Fruit fly (Drosophila melanogaster) whole organism, embryonic: ENCODE measurements around the gene MED14.

ENCODE experiments used
- Atf6 ChIP-seq: fragments of 200-800 bp; sonication (Bioruptor generic); IDR thresholded peaks from 2 replicates; pipeline ENCODE4 v1.3.6; 2022; ENCODE audit warnings: missing biosample characterization, missing genetic modification characterization
- BEAF-32 ChIP-seq: fragments of 200-800 bp; sonication (Bioruptor generic); optimal IDR thresholded peaks from 3 replicates; lab custom pipeline; 2017; ENCODE audit warnings: missing biosample characterization, missing genetic modification characterization, mild to moderate bottlenecking, moderate library complexity, missing genetic modification reagents
- CG1024 ChIP-seq: fragments of 200-800 bp; sonication (Bioruptor generic); IDR thresholded peaks from 2 replicates; pipeline ENCODE4 v1.3.6; 2022; ENCODE audit warnings: missing biosample characterization, missing genetic modification characterization
- CG11560 ChIP-seq: fragments of 200-800 bp; sonication (Bioruptor generic); IDR thresholded peaks from 3 replicates; pipeline ENCODE4 v1.3.6; 2022; ENCODE audit warnings: missing biosample characterization, missing genetic modification characterization
- CG12942 ChIP-seq: fragments of 200-800 bp; sonication (Bioruptor generic); optimal IDR thresholded peaks from 3 replicates; lab custom pipeline; 2016; ENCODE audit warnings: missing biosample characterization, missing genetic modification characterization
- CG13894 ChIP-seq: fragments of 200-800 bp; sonication (Bioruptor generic); optimal IDR thresholded peaks from 3 replicates; lab custom pipeline; 2018; ENCODE audit warnings: missing biosample characterization, mild to moderate bottlenecking, missing genetic modification characterization, moderate library complexity
- CG14710 ChIP-seq: fragments of 200-800 bp; sonication (Bioruptor generic); optimal IDR thresholded peaks from 3 replicates; lab custom pipeline; 2019; ENCODE audit warnings: missing biosample characterization, mild to moderate bottlenecking, missing genetic modification characterization, moderate library complexity
- CG15479 ChIP-seq: fragments of 200-800 bp; sonication (Bioruptor generic); optimal IDR thresholded peaks from 3 replicates; lab custom pipeline; 2019; ENCODE audit warnings: missing biosample characterization, mild to moderate bottlenecking, missing genetic modification characterization, moderate library complexity
- CG17568 ChIP-seq: fragments of 200-800 bp; sonication (Bioruptor generic); optimal IDR thresholded peaks from 2 replicates; lab custom pipeline; 2018; ENCODE audit warnings: missing biosample characterization, mild to moderate bottlenecking, missing genetic modification characterization, moderate library complexity
- CG17829 ChIP-seq: fragments of 200-800 bp; optimal IDR thresholded peaks from 2 replicates; lab custom pipeline; 2019; ENCODE audit warnings: missing biosample characterization, mild to moderate bottlenecking, missing genetic modification characterization, moderate library complexity
- CG18011 ChIP-seq: fragments of 200-800 bp; sonication (Bioruptor generic); optimal IDR thresholded peaks from 2 replicates; lab custom pipeline; 2017; ENCODE audit warnings: missing biosample characterization, missing genetic modification characterization, mild to moderate bottlenecking, moderate library complexity, missing genotype
- CG18262 ChIP-seq: fragments of 200-800 bp; optimal IDR thresholded peaks from 3 replicates; lab custom pipeline; 2019; ENCODE audit warnings: missing biosample characterization, mild to moderate bottlenecking, missing genetic modification characterization, moderate library complexity
- CG30020 ChIP-seq: fragments of 200-800 bp; optimal IDR thresholded peaks from 2 replicates; lab custom pipeline; 2019; ENCODE audit warnings: missing biosample characterization, mild to moderate bottlenecking, missing genetic modification characterization, moderate library complexity
- CG4282 ChIP-seq: fragments of 200-800 bp; sonication (Bioruptor generic); optimal IDR thresholded peaks from 2 replicates; lab custom pipeline; 2016; ENCODE audit warnings: missing biosample characterization, missing genetic modification characterization
- CG7786 ChIP-seq: fragments of 200-800 bp; sonication (Bioruptor generic); optimal IDR thresholded peaks from 2 replicates; lab custom pipeline; 2016; ENCODE audit warnings: missing biosample characterization, missing genetic modification characterization
- CG7987 ChIP-seq: fragments of 200-800 bp; sonication (Bioruptor generic); optimal IDR thresholded peaks from 2 replicates; lab custom pipeline; 2018; ENCODE audit warnings: missing biosample characterization, mild to moderate bottlenecking, missing genetic modification characterization, moderate library complexity
- CG8281 ChIP-seq: fragments of 200-800 bp; sonication (Bioruptor generic); optimal IDR thresholded peaks from 2 replicates; lab custom pipeline; 2018; ENCODE audit warnings: missing biosample characterization, mild to moderate bottlenecking, missing genetic modification characterization, moderate library complexity
- CG8388 ChIP-seq: fragments of 200-800 bp; sonication (Bioruptor generic); optimal IDR thresholded peaks from 2 replicates; lab custom pipeline; 2019; ENCODE audit warnings: missing biosample characterization, mild to moderate bottlenecking, missing genetic modification characterization, moderate library complexity
- Dip3 ChIP-seq: fragments of 200-800 bp; sonication (Bioruptor generic); optimal IDR thresholded peaks from 3 replicates; lab custom pipeline; 2016; ENCODE audit warnings: missing biosample characterization, missing genetic modification characterization
- Dp ChIP-seq: fragments of 200-800 bp; sonication (Bioruptor generic); optimal IDR thresholded peaks from 2 replicates; lab custom pipeline; 2018; ENCODE audit warnings: missing biosample characterization, mild to moderate bottlenecking, missing genetic modification characterization, moderate library complexity
- Dref ChIP-seq: fragments of 200-800 bp; sonication (Bioruptor generic); IDR thresholded peaks from 2 replicates; pipeline ENCODE4 v1.3.6; 2022; ENCODE audit warnings: missing biosample characterization, missing genetic modification characterization
- NC2α ChIP-seq: fragments of 200-800 bp; sonication (Bioruptor generic); optimal IDR thresholded peaks from 2 replicates; lab custom pipeline; 2016; ENCODE audit warnings: missing biosample characterization, missing genetic modification characterization
- Nf-YB ChIP-seq: fragments of 200-800 bp; sonication (Bioruptor generic); optimal IDR thresholded peaks from 3 replicates; lab custom pipeline; 2019; ENCODE audit warnings: missing biosample characterization, mild to moderate bottlenecking, missing genetic modification characterization, moderate library complexity
- Rfx ChIP-seq: fragments of 200-800 bp; sonication (Bioruptor generic); IDR thresholded peaks from 2 replicates; pipeline ENCODE4 v1.3.6; 2022; ENCODE audit warnings: missing biosample characterization, missing genetic modification characterization
- ac ChIP-seq: fragments of 200-800 bp; sonication (Bioruptor generic); optimal IDR thresholded peaks from 3 replicates; lab custom pipeline; 2017; ENCODE audit warnings: missing biosample characterization, mild to moderate bottlenecking, missing genetic modification characterization
- ato ChIP-seq: fragments of 200-800 bp; sonication (Bioruptor generic); IDR thresholded peaks from 2 replicates; pipeline ENCODE4 v1.3.6; 2022; ENCODE audit warnings: missing biosample characterization, missing genetic modification characterization; ENCODE audit not compliant: partially characterized antibody
- bigmax ChIP-seq: fragments of 200-800 bp; sonication (Bioruptor generic); optimal IDR thresholded peaks from 2 replicates; lab custom pipeline; 2018; ENCODE audit warnings: missing biosample characterization, mild to moderate bottlenecking, missing genetic modification characterization
- bsh ChIP-seq, 2 experiments: fragments of 200-800 bp; sonication (Bioruptor generic); optimal IDR thresholded peaks; 2 replicates each; lab custom pipeline; 2017 to 2018; ENCODE audit warnings: mild to moderate bottlenecking in 2 of 2, missing biosample characterization in 2 of 2, missing genetic modification characterization in 2 of 2, moderate library complexity in 1 of 2
- en ChIP-seq: fragments of 200-800 bp; sonication (Bioruptor generic); optimal IDR thresholded peaks from 2 replicates; lab custom pipeline; 2016; ENCODE audit warnings: missing biosample characterization, missing genetic modification characterization
- ftz-f1 ChIP-seq: fragments of 200-800 bp; sonication (Bioruptor generic); optimal IDR thresholded peaks from 2 replicates; lab custom pipeline; 2016; ENCODE audit warnings: missing biosample characterization, missing genetic modification characterization
- gcm ChIP-seq: fragments of 200-800 bp; sonication (Bioruptor generic); optimal IDR thresholded peaks from 2 replicates; lab custom pipeline; 2019; ENCODE audit warnings: missing biosample characterization, mild to moderate bottlenecking, missing genetic modification characterization, moderate library complexity
- grn ChIP-seq: fragments of 200-800 bp; sonication (Bioruptor generic); optimal IDR thresholded peaks from 3 replicates; lab custom pipeline; 2017; ENCODE audit warnings: missing biosample characterization, missing genetic modification characterization
- gsb-n ChIP-seq: fragments of 200-800 bp; sonication (Bioruptor generic); optimal IDR thresholded peaks from 3 replicates; lab custom pipeline; 2018; ENCODE audit warnings: missing biosample characterization, mild to moderate bottlenecking, missing genetic modification characterization
- hbn ChIP-seq: fragments of 200-800 bp; sonication (Bioruptor generic); IDR thresholded peaks from 2 replicates; pipeline ENCODE4 v1.3.6; 2022; ENCODE audit warnings: missing biosample characterization, missing genetic modification characterization; ENCODE audit not compliant: partially characterized antibody
- jigr1 ChIP-seq: fragments of 200-800 bp; sonication (Bioruptor generic); IDR thresholded peaks from 3 replicates; pipeline ENCODE4 v1.3.6; 2022; ENCODE audit warnings: missing biosample characterization, missing genetic modification characterization
- jumu ChIP-seq: fragments of 200-800 bp; sonication (Bioruptor generic); optimal IDR thresholded peaks from 3 replicates; lab custom pipeline; 2016; ENCODE audit warnings: missing biosample characterization, missing genetic modification characterization
- mam ChIP-seq: fragments of 200-800 bp; sonication (Bioruptor generic); optimal IDR thresholded peaks from 3 replicates; lab custom pipeline; 2016; ENCODE audit warnings: missing biosample characterization, missing genetic modification characterization
- nerfin-1 ChIP-seq: fragments of 200-800 bp; sonication (Bioruptor generic); optimal IDR thresholded peaks from 3 replicates; lab custom pipeline; 2019; ENCODE audit warnings: missing biosample characterization, mild to moderate bottlenecking, missing genetic modification characterization, moderate library complexity
- nerfin-2 ChIP-seq: fragments of 200-800 bp; sonication (Bioruptor generic); IDR thresholded peaks from 2 replicates; pipeline ENCODE4 v1.3.6; 2022; ENCODE audit warnings: missing biosample characterization, missing genetic modification characterization; ENCODE audit not compliant: partially characterized antibody
- odd ChIP-seq: fragments of 200-800 bp; sonication (Bioruptor generic); optimal IDR thresholded peaks from 2 replicates; lab custom pipeline; 2017; ENCODE audit warnings: missing biosample characterization, mild to moderate bottlenecking, missing genetic modification characterization
- onecut ChIP-seq: fragments of 200-800 bp; sonication (Bioruptor generic); IDR thresholded peaks from 2 replicates; pipeline ENCODE4 v1.3.6; 2022; ENCODE audit warnings: missing biosample characterization, missing genetic modification characterization
- peb ChIP-seq: fragments of 200-800 bp; sonication (Bioruptor generic); IDR thresholded peaks from 2 replicates; pipeline ENCODE4 v1.3.6; 2022; ENCODE audit warnings: missing biosample characterization, missing genetic modification characterization
- pfk ChIP-seq: fragments of 200-800 bp; sonication (Bioruptor generic); optimal IDR thresholded peaks from 2 replicates; lab custom pipeline; 2018; ENCODE audit warnings: missing biosample characterization, mild to moderate bottlenecking, missing genetic modification characterization, moderate library complexity
- pum ChIP-seq: fragments of 200-800 bp; sonication (Bioruptor generic); optimal IDR thresholded peaks from 2 replicates; lab custom pipeline; 2016; ENCODE audit warnings: missing biosample characterization, missing genetic modification characterization
- slou ChIP-seq: fragments of 200-800 bp; sonication (Bioruptor generic); optimal IDR thresholded peaks from 3 replicates; lab custom pipeline; 2016; ENCODE audit warnings: missing biosample characterization, missing genetic modification characterization
- stc ChIP-seq: fragments of 200-800 bp; sonication (Bioruptor generic); IDR thresholded peaks from 2 replicates; pipeline ENCODE4 v1.3.6; 2022; ENCODE audit warnings: missing biosample characterization, missing genetic modification characterization
- sug ChIP-seq: fragments of 200-800 bp; optimal IDR thresholded peaks from 2 replicates; lab custom pipeline; 2019; ENCODE audit warnings: missing biosample characterization, mild to moderate bottlenecking, missing genetic modification characterization, moderate library complexity

MED14 gene

dm6 chr3L:589290-590281, 3.5 kb upstream of the MED14 start (continued):
- TF ChIP-seq jigr1 (GFP tag; lab: Robert Waterston, UW), result peak; percentile 63; the same call in 1 of the 3 replicates
- TF ChIP-seq CG14710, result peak; percentile 78
- TF ChIP-seq hbn (GFP tag; lab: Robert Waterston, UW), result no peak
- TF ChIP-seq pum (GFP tag; lab: Kevin White, UChicago), result peak; percentile 91
- peak; percentile 52 for TF ChIP-seq CG30020 (tag; lab: Kevin White, UChicago)
- TF ChIP-seq Dip3 (GFP tag; lab: Kevin White, UChicago), result peak; percentile 89
- TF ChIP-seq NC2α, result peak; percentile 90
- TF ChIP-seq CG12942 (GFP tag; lab: Kevin White, UChicago), result peak; percentile 74
- TF ChIP-seq CG18262, result peak; percentile 87
- TF ChIP-seq nerfin-1 (tag; lab: Kevin White, UChicago), result peak; percentile 78
- TF ChIP-seq gcm (GFP tag; lab: Kevin White, UChicago), result peak; percentile 89
- TF ChIP-seq CG17568 (GFP tag; lab: Kevin White, UChicago), result no peak
- peak; percentile 74 for TF ChIP-seq CG13894 (tag; lab: Kevin White, UChicago)
- TF ChIP-seq odd (GFP tag; lab: Kevin White, UChicago), result no peak
- peak; percentile 85 for TF ChIP-seq CG8388 (GFP tag; lab: Kevin White, UChicago)
- TF ChIP-seq CG4282 (GFP tag; lab: Kevin White, UChicago), result peak; percentile 87
- TF ChIP-seq CG18011 (GFP tag; lab: Kevin White, UChicago), result peak; percentile 41
- no peak for TF ChIP-seq Dp (GFP tag; lab: Kevin White, UChicago)
- peak; percentile 81 for TF ChIP-seq peb (GFP tag; lab: Robert Waterston, UW)
- TF ChIP-seq ftz-f1 (GFP tag; lab: Kevin White, UChicago), result peak; percentile 55
- peak; percentile 91 for TF ChIP-seq mam
- TF ChIP-seq nerfin-2, result no peak
- TF ChIP-seq CG7786 (GFP tag; lab: Kevin White, UChicago), result peak; percentile 94
- peak; percentile 96 for TF ChIP-seq Rfx (GFP tag; lab: Robert Waterston, UW)
- no peak for TF ChIP-seq CG15479
- peak; percentile 88 for TF ChIP-seq onecut
- TF ChIP-seq CG1024 (GFP tag; lab: Robert Waterston, UW), result peak; percentile 89
- TF ChIP-seq bsh (GFP tag; optimal IDR thresholded peaks at IDR 0.05; lab: Kevin White, UChicago), result peak; percentile 68 to 92
- TF ChIP-seq Dref (GFP tag; lab: Robert Waterston, UW), result peak; percentile 38; the same call in 1 of the 2 replicates
- peak; percentile 87 for TF ChIP-seq en (GFP tag; lab: Kevin White, UChicago)
- peak; percentile 86 for TF ChIP-seq sug (tag; lab: Kevin White, UChicago)
- peak; percentile 93 for TF ChIP-seq CG17829 (tag; lab: Kevin White, UChicago)
- TF ChIP-seq ato (GFP tag; lab: Robert Waterston, UW), result no peak
- TF ChIP-seq bigmax (GFP tag; lab: Kevin White, UChicago), result no peak
- peak; percentile 63 for TF ChIP-seq slou (GFP tag; lab: Kevin White, UChicago)
- TF ChIP-seq grn, result no peak
- peak; percentile 66; the same call in 2 of the 3 replicates for TF ChIP-seq CG11560 (tag; lab: Robert Waterston, UW)
- peak; percentile 91 for TF ChIP-seq Atf6 (GFP tag; lab: Robert Waterston, UW)
- peak; percentile 71 for TF ChIP-seq ac (GFP tag; lab: Kevin White, UChicago)
- peak; percentile 82 for TF ChIP-seq gsb-n (tag; lab: Kevin White, UChicago)
- peak; percentile 64 for TF ChIP-seq CG8281 (tag; lab: Kevin White, UChicago)
- TF ChIP-seq pfk (GFP tag; lab: Kevin White, UChicago), result peak; percentile 35
- peak; percentile 48 for TF ChIP-seq Nf-YB (GFP tag; lab: Kevin White, UChicago)
- peak; percentile 94 for TF ChIP-seq jumu (GFP tag; lab: Kevin White, UChicago)
- peak; percentile 77 for TF ChIP-seq CG7987
- peak; percentile 78 for TF ChIP-seq stc (GFP tag; lab: Robert Waterston, UW)
- TF ChIP-seq BEAF-32 (GFP tag; lab: Kevin White, UChicago), result no peak
